Worm (Caenorhabditis elegans): ENCODE results near the gene C10G8.4.
A peak's percentile ranks its signal among the peaks of the same experiment; 100 is the strongest.

The C10G8.4 gene

ce11 chrV:5271487-5271886 is 40.2 kb upstream of the C10G8.4 start (continued):
- TF ChIP-seq pag-3 (tag; optimal IDR thresholded peaks at IDR 0.05; ENCODE audit: borderline replicate concordance, insufficient read depth) (no peak), sup-37 (GFP tag; optimal IDR thresholded peaks at IDR 0.05) (no peak), unc-86 (tag; optimal IDR thresholded peaks at IDR 0.05) (no peak), tlp-1 (tag; optimal IDR thresholded peaks at IDR 0.05) (no peak), nhr-28 (tag; optimal IDR thresholded peaks at IDR 0.05) (no peak), aha-1 (tag; optimal IDR thresholded peaks at IDR 0.05) (no peak), grh-1 (GFP tag; IDR thresholded peaks at IDR 0.05) (no peak), nhr-47 (tag; optimal IDR thresholded peaks at IDR 0.05) (peak; percentile 63), nhr-12 (tag; optimal IDR thresholded peaks at IDR 0.05) (no peak), nhr-20 (tag; optimal IDR thresholded peaks at IDR 0.05) (peak; percentile 89), ceh-90 (tag; optimal IDR thresholded peaks at IDR 0.05) (no peak), fos-1 (tag; optimal IDR thresholded peaks at IDR 0.05) (no peak), fkh-4 (tag; optimal IDR thresholded peaks at IDR 0.05; ENCODE audit: borderline replicate concordance) (no peak), aly-2 (tag; optimal IDR thresholded peaks at IDR 0.05) (no peak), mep-1 (tag; optimal IDR thresholded peaks at IDR 0.05) (peak; percentile 26), ceh-82 (tag; optimal IDR thresholded peaks at IDR 0.05) (no peak), irx-1 (tag; optimal IDR thresholded peaks at IDR 0.05) (no peak), unc-62 (GFP tag; optimal IDR thresholded peaks at IDR 0.05) (no peak), swsn-7 (tag; optimal IDR thresholded peaks at IDR 0.05) (peak; percentile 22), F16B12.6 (tag; optimal IDR thresholded peaks at IDR 0.05) (peak; percentile 0), lin-13 (GFP tag; optimal IDR thresholded peaks at IDR 0.05) (no peak), C16A3.4 (tag; optimal IDR thresholded peaks at IDR 0.05) (no peak), dsc-1 (tag; optimal IDR thresholded peaks at IDR 0.05) (no peak), nhr-19 (GFP tag; conservative IDR thresholded peaks at IDR 0.05) (peak; percentile 86), ama-1 (optimal IDR thresholded peaks at IDR 0.05) (no peak), fkh-8 (tag; optimal IDR thresholded peaks at IDR 0.05) (peak; percentile 50), nhr-71 (tag; optimal IDR thresholded peaks at IDR 0.05) (peak; percentile 88), sptf-1 (tag; optimal IDR thresholded peaks at IDR 0.05) (no peak), zag-1 (tag; optimal IDR thresholded peaks at IDR 0.05) (no peak), egl-13 (tag; optimal IDR thresholded peaks at IDR 0.05) (no peak), ces-1 (GFP tag; optimal IDR thresholded peaks at IDR 0.05) (no peak), ceh-8 (GFP tag; optimal IDR thresholded peaks at IDR 0.05) (no peak), efl-3 (GFP tag; optimal IDR thresholded peaks at IDR 0.05) (no peak), ceh-88 (GFP tag; IDR thresholded peaks at IDR 0.05) (no peak), unc-98 (GFP tag; IDR thresholded peaks at IDR 0.05) (no peak), alr-1 (tag; optimal IDR thresholded peaks at IDR 0.05; ENCODE audit: borderline replicate concordance) (no peak), lin-14 (GFP tag; optimal IDR thresholded peaks at IDR 0.05) (peak; percentile 91), nhr-237 (tag; optimal IDR thresholded peaks at IDR 0.05) (no peak), C34B4.2 (tag; optimal IDR thresholded peaks at IDR 0.05) (no peak), hpl-2 (GFP tag; optimal IDR thresholded peaks at IDR 0.05) (no peak), pax-3 (tag; optimal IDR thresholded peaks at IDR 0.05) (no peak), mef-2 (tag; optimal IDR thresholded peaks at IDR 0.05) (no peak)

- TF ChIP-seq grh-1 (GFP tag; IDR thresholded peaks at IDR 0.05) (no peak), C34B4.2 (tag; optimal IDR thresholded peaks at IDR 0.05) (no peak), ztf-4 (tag; optimal IDR thresholded peaks at IDR 0.05) (no peak), ces-1 (GFP tag; optimal IDR thresholded peaks at IDR 0.05) (no peak), unc-62 (GFP tag; optimal IDR thresholded peaks at IDR 0.05) (no peak), jun-1 (tag; optimal IDR thresholded peaks at IDR 0.05) (no peak), tbx-2 (tag; optimal IDR thresholded peaks at IDR 0.05) (no peak), nhr-84 (tag; optimal IDR thresholded peaks at IDR 0.05) (no peak), sptf-1 (tag; optimal IDR thresholded peaks at IDR 0.05) (no peak), rnt-1 (tag; optimal IDR thresholded peaks at IDR 0.05) (no peak), fkh-4 (tag; optimal IDR thresholded peaks at IDR 0.05; ENCODE audit: borderline replicate concordance) (no peak), tlp-1 (tag; optimal IDR thresholded peaks at IDR 0.05) (no peak), irx-1 (tag; optimal IDR thresholded peaks at IDR 0.05) (no peak), ceh-90 (tag; optimal IDR thresholded peaks at IDR 0.05) (no peak), elt-3 (tag; optimal IDR thresholded peaks at IDR 0.05) (no peak), efl-1 (optimal IDR thresholded peaks at IDR 0.05) (no peak), efl-1 (GFP tag; optimal IDR thresholded peaks at IDR 0.05 in 1 of 2) (no peak), nhr-71 (tag; optimal IDR thresholded peaks at IDR 0.05) (no peak), nhr-237 (tag; optimal IDR thresholded peaks at IDR 0.05) (no peak), nhr-47 (tag; optimal IDR thresholded peaks at IDR 0.05) (no peak)
Measured at ce11 chrV:5272034-5272433, 39.7 kb upstream of the C10G8.4 start.

All from whole organism, L1 larva.